Worm (Caenorhabditis elegans): Measurements from ENCODE around the gene F46C8.3.

- TF ChIP-seq nhr-237 (tag; optimal IDR thresholded peaks at IDR 0.05) (no peak), snpc-4 (tag; optimal IDR thresholded peaks at IDR 0.05) (peak; percentile 93), fkh-10 (GFP tag; optimal IDR thresholded peaks at IDR 0.05) (peak; percentile 81)
Observed at ce11 chrX:7500970-7501369, 24.4 kb upstream of the F46C8.3 start, which contains the start of gene uggt-1.

All from whole organism, L3 larva.